Fruit fly (Drosophila melanogaster) whole organism, prepupa: ENCODE data around the gene CG10035.

Experiments
- CG16779 ChIP-seq: fragments of 200-800 bp; sonication (Bioruptor generic); optimal IDR thresholded peaks from 3 replicates; lab custom pipeline; 2017; ENCODE audit warnings: missing biosample characterization, mild to moderate bottlenecking, missing genetic modification characterization
- Ets21C ChIP-seq: fragments of 200-800 bp; sonication (Bioruptor generic); optimal IDR thresholded peaks from 3 replicates; lab custom pipeline; 2016; ENCODE audit warnings: missing biosample characterization, missing genetic modification characterization
- Ets96B ChIP-seq: fragments of 200-800 bp; optimal IDR thresholded peaks from 2 replicates; lab custom pipeline; 2019; ENCODE audit warnings: missing biosample characterization, mild to moderate bottlenecking, missing genetic modification characterization, moderate library complexity

DNA sequence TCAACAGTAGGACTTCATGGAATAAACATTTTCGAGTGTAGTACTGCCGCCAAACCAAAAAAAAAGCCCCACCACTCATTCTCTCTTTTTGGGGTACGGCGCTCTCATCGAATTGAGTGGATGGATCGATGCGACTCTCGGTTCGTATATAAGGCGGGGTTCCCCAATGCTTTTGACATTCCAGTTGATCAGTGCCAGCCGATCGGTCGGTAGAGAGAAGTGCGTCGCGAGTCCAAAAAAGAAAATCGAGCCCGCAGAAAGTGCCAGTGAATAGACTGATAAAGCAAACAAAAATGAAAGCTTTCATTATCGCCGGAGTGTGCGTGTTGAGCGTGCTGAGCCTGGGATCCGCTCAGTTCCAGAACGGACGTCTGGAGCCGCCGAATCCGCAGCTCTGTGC lies 22.7 kb downstream of the CG10035 start, which contains the start of gene CG4115:
- TF ChIP-seq CG16779 (tag; lab: Kevin White, UChicago) (no peak), Ets21C (GFP tag; lab: Kevin White, UChicago) (no peak), Ets96B (tag; lab: Kevin White, UChicago) (no peak)
